Worm (Caenorhabditis elegans) whole organism, mixed stage, embryonic: ENCODE measurements around the gene clec-246.

Source experiments
- M03D4.4 ChIP-seq: sonication (generic microtip); optimal IDR thresholded peaks from 2 replicates; lab custom pipeline; 2017; ENCODE audit warnings: mild to moderate bottlenecking, missing genetic modification characterization, missing compliant biosample characterization
- blmp-1 ChIP-seq: fragments of 150-350 bp; optimal IDR thresholded peaks from 2 replicates; lab custom pipeline; 2014; ENCODE audit warnings: missing biosample characterization, missing genetic modification characterization
- ceh-39 ChIP-seq: fragments of 150-350 bp; optimal IDR thresholded peaks from 2 replicates; lab custom pipeline; 2014; ENCODE audit warnings: missing biosample characterization, missing genetic modification characterization
- ceh-43 ChIP-seq: fragments of 200-800 bp; sonication (Bioruptor generic); optimal IDR thresholded peaks from 2 replicates; lab custom pipeline; 2018; ENCODE audit warnings: mild to moderate bottlenecking, missing genetic modification characterization, moderate library complexity, missing compliant biosample characterization
- ceh-83 ChIP-seq: fragments of 200-800 bp; sonication (Bioruptor generic); optimal IDR thresholded peaks from 2 replicates; lab custom pipeline; 2018; ENCODE audit warnings: mild to moderate bottlenecking, missing genetic modification characterization, missing compliant biosample characterization
- cnd-1 ChIP-seq: fragments of 200-800 bp; sonication (Bioruptor generic); optimal IDR thresholded peaks from 2 replicates; lab custom pipeline; 2018; ENCODE audit warnings: mild to moderate bottlenecking, missing genetic modification characterization, missing compliant biosample characterization
- elt-1 ChIP-seq: sonication (generic microtip); optimal IDR thresholded peaks from 2 replicates; lab custom pipeline; 2017; ENCODE audit warnings: missing genetic modification characterization, mild to moderate bottlenecking, missing compliant biosample characterization, antibody characterized with exemption, moderate library complexity, borderline replicate concordance; ENCODE audit not compliant: insufficient read depth
- elt-3 ChIP-seq: fragments of 150-350 bp; optimal IDR thresholded peaks from 2 replicates; lab custom pipeline; 2014; ENCODE audit warnings: missing biosample characterization, missing genetic modification characterization
- flh-1 ChIP-seq: fragments of 200-800 bp; sonication (Bioruptor generic); optimal IDR thresholded peaks from 2 replicates; lab custom pipeline; 2018; ENCODE audit warnings: mild to moderate bottlenecking, missing genetic modification characterization, moderate library complexity, missing compliant biosample characterization
- ham-2 ChIP-seq: fragments of 200-800 bp; sonication (Bioruptor generic); optimal IDR thresholded peaks from 2 replicates; lab custom pipeline; 2018; ENCODE audit warnings: mild to moderate bottlenecking, missing genetic modification characterization, missing compliant biosample characterization
- hlh-1 ChIP-seq: fragments of 150-350 bp; optimal IDR thresholded peaks from 2 replicates; lab custom pipeline; 2014; ENCODE audit warnings: missing biosample characterization, missing genetic modification reagents, missing genetic modification characterization
- lin-13 ChIP-seq: fragments of 150-350 bp; optimal IDR thresholded peaks from 2 replicates; lab custom pipeline; 2014; ENCODE audit warnings: missing biosample characterization, missing genetic modification characterization
- lsy-2 ChIP-seq: fragments of 150-350 bp; optimal IDR thresholded peaks from 2 replicates; lab custom pipeline; 2014; ENCODE audit warnings: missing biosample characterization, missing genetic modification characterization
- mab-5 ChIP-seq: fragments of 150-350 bp; optimal IDR thresholded peaks from 2 replicates; lab custom pipeline; 2014; ENCODE audit warnings: missing biosample characterization, missing genetic modification characterization
- mep-1 ChIP-seq: fragments of 150-350 bp; optimal IDR thresholded peaks from 2 replicates; lab custom pipeline; 2017; ENCODE audit warnings: missing biosample characterization, missing genetic modification reagents, missing genetic modification characterization, inconsistent platforms
- mls-2 ChIP-seq: sonication (generic microtip); optimal IDR thresholded peaks from 2 replicates; lab custom pipeline; 2016; ENCODE audit warnings: mild to moderate bottlenecking, missing genetic modification characterization, moderate library complexity, missing compliant biosample characterization
- nhr-12 ChIP-seq: fragments of 150-350 bp; optimal IDR thresholded peaks from 2 replicates; lab custom pipeline; 2014; ENCODE audit warnings: missing biosample characterization, missing genetic modification characterization
- nhr-2 ChIP-seq: fragments of 150-350 bp; optimal IDR thresholded peaks from 2 replicates; lab custom pipeline; 2014; ENCODE audit warnings: missing biosample characterization, missing genetic modification characterization
- nhr-237 ChIP-seq: fragments of 150-350 bp; optimal IDR thresholded peaks from 2 replicates; lab custom pipeline; 2014; ENCODE audit warnings: missing biosample characterization, missing genetic modification characterization
- nhr-28 ChIP-seq: fragments of 150-350 bp; optimal IDR thresholded peaks from 2 replicates; lab custom pipeline; 2014; ENCODE audit warnings: missing biosample characterization, missing genetic modification characterization
- nhr-76 ChIP-seq: sonication (generic microtip); optimal IDR thresholded peaks from 2 replicates; lab custom pipeline; 2017; ENCODE audit warnings: missing biosample characterization, missing genetic modification characterization
- sem-2 ChIP-seq: fragments of 200-800 bp; sonication (Bioruptor generic); optimal IDR thresholded peaks from 2 replicates; lab custom pipeline; 2018; ENCODE audit warnings: mild to moderate bottlenecking, missing genetic modification characterization, missing compliant biosample characterization
- sptf-1 ChIP-seq: sonication (generic microtip); optimal IDR thresholded peaks from 2 replicates; lab custom pipeline; 2017; ENCODE audit warnings: mild to moderate bottlenecking, missing genetic modification characterization, moderate library complexity, missing compliant biosample characterization
- tbx-8 ChIP-seq: fragments of 200-800 bp; sonication (Bioruptor generic); optimal IDR thresholded peaks from 2 replicates; lab custom pipeline; 2018; ENCODE audit warnings: mild to moderate bottlenecking, missing genetic modification characterization, moderate library complexity, missing compliant biosample characterization
- unc-120 ChIP-seq: sonication (generic microtip); optimal IDR thresholded peaks from 2 replicates; lab custom pipeline; 2017; ENCODE audit warnings: missing genetic modification characterization, missing compliant biosample characterization; ENCODE audit not compliant: poor library complexity, severe bottlenecking
- unc-39 ChIP-seq: fragments of 150-350 bp; optimal IDR thresholded peaks from 2 replicates; lab custom pipeline; 2014; ENCODE audit warnings: missing biosample characterization, missing genetic modification characterization
- unc-62 ChIP-seq: fragments of 150-350 bp; optimal IDR thresholded peaks from 2 replicates; lab custom pipeline; 2014; ENCODE audit warnings: missing biosample characterization, missing genetic modification reagents, missing genetic modification characterization
- ztf-11 ChIP-seq: fragments of 150-350 bp; optimal IDR thresholded peaks from 2 replicates; lab custom pipeline; 2014; ENCODE audit warnings: missing biosample characterization, missing genetic modification characterization

Gene clec-246

DNA sequence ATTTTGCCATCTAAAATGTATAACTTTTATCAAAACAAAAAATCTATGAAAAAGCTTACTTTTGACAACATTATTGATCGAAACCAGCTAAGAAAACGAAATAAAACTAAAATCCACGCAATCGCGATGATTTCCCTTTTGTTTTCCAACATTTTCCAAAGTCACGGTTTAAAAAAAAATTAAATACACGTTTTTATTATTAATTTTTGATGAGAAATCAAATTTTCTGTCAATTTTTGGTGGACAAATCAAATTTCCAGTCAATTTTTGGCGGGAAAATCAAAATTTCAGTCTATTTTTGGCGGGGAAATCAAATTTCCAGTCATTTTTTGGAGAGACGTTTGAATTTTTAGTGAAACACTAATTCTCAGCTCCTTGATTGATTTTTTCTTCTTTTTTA, 24.5 kb upstream of the clec-246 start, which contains the start of gene C14A6.5:
TSS of gene C14A6.5 (minus strand) at position 101 of the 400 bp plus-strand sequence.
- TF ChIP-seq nhr-12 (tag; lab: Kevin White, UChicago) (no peak), tbx-8 (GFP tag; lab: Kevin White, UChicago) (no peak)

DNA sequence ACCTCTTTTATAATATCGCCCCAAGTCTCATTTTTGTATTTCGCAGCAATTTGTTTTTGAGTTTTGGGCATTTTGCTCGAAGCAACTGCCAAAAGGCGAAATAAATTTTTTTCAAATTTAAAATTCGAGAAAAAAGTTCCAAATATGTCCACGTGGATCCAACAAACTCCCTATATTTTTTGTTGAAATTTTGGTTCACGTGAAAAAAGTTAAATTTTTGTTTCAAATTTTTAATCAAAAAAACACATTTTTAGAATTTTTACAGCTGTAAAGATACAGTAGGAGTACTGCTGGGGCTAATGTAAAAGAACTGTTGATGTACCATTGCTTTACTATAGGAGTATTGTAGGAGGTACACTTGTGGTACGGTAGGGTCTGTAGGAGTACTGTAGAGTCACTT, 22.1 kb upstream of the clec-246 start, which contains the start of gene C14A6.6:
TSS of gene C14A6.6 (minus strand) at position 101 of the 400 bp plus-strand sequence.
- TF ChIP-seq mab-5 (tag; lab: Kevin White, UChicago) (no peak), sptf-1 (tag; lab: Kevin White, UChicago) (no peak)

DNA sequence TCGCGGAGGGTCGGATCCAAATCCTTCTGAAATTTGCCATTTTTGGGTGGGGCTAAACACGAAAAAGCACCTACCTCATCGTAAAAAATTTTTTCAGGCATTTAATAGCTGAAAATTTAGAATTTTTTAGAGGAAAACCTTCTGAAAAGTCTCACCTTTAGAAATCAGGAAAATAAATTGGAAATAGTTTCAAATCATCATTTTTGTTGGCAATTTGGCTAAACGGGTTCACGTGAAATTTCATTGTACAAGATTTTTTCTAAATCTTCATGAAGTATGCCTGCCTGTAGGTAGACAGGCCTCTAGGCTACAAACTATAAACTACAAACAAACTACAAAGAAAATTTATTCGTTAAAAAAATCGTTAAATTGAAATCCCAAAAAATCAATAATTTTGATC, 21.0 kb upstream of the clec-246 start, which contains the start of gene C14A6.7:
TSS of gene C14A6.7 (minus strand) at position 101 of the 400 bp plus-strand sequence.
- TF ChIP-seq cnd-1: no peak
- no peak for TF ChIP-seq ztf-11 (tag; lab: Kevin White, UChicago)
- no peak for TF ChIP-seq sem-2 (GFP tag; lab: Kevin White, UChicago)
- no peak for TF ChIP-seq nhr-2 (tag; lab: Kevin White, UChicago)
- TF ChIP-seq unc-120 (tag; lab: Kevin White, UChicago): no peak
- TF ChIP-seq nhr-237 (tag; lab: Kevin White, UChicago): no peak
- TF ChIP-seq elt-3 (tag; lab: Kevin White, UChicago): no peak
- TF ChIP-seq unc-39: no peak
- TF ChIP-seq ham-2 (GFP tag; lab: Kevin White, UChicago): no peak
- TF ChIP-seq lin-13: no peak
- no peak for TF ChIP-seq hlh-1 (tag; lab: Kevin White, UChicago)
- TF ChIP-seq lsy-2 (tag; lab: Kevin White, UChicago): no peak
- no peak for TF ChIP-seq blmp-1 (tag; lab: Kevin White, UChicago)
- TF ChIP-seq sptf-1 (tag; lab: Kevin White, UChicago): no peak

DNA sequence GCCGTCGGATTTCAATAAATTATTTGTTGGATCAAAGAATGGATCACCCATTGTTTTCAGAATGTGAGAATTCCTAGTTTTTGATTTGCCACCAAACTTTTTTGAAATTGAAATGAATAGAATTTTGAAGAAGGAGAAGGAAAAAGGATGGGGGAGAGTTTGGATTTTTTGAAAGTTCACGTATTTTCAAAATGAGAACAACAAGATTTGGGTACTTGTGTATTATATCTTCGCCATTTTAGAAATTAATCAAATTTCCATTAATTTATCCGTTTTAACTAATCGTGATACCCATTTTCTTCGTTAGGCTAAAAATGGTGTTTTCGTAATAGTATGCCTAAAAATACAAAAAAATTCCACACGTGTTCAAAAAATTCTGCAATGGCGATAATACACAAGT, 17.7 kb upstream of the clec-246 start, which contains the start of gene C14A6.8:
TSS of gene C14A6.8 (minus strand) at position 101 of the 400 bp plus-strand sequence.
- TF ChIP-seq ceh-39 (tag; lab: Kevin White, UChicago) (no peak), lin-13 (no peak), mep-1 (no peak), ceh-43 (no peak), hlh-1 (tag; lab: Kevin White, UChicago) (no peak)

DNA sequence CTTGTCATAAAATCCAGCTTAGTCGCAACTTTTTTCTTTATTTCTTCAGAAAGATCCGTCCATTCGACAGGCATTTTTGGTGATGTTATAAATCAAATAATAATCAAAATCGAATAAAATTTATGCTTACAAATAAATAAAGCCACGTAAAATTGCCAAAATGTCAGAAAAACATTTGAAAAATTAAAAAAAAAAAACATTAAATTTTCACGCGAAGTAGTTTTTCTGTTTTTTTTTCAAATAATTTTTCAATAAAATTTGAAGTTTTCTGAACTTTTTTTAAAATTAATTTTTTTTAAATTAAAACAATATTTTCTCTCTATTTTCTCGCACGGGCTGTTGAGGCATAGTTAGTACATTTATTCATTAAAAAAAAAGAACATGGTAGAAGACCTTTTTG, 10.6 kb upstream of the clec-246 start, which contains the start of gene C31G12.4:
TSS of gene C31G12.4 (minus strand) at position 101 of the 400 bp plus-strand sequence.
- TF ChIP-seq elt-1 (tag; lab: Kevin White, UChicago) (no peak), flh-1 (GFP tag; lab: Kevin White, UChicago) (no peak), sem-2 (GFP tag; lab: Kevin White, UChicago) (no peak), mls-2 (tag; lab: Kevin White, UChicago) (no peak), lin-13 (no peak), mep-1 (no peak), elt-3 (tag; lab: Kevin White, UChicago) (no peak), ham-2 (GFP tag; lab: Kevin White, UChicago) (no peak), nhr-28 (no peak), ztf-11 (tag; lab: Kevin White, UChicago) (no peak), nhr-76 (no peak)

DNA sequence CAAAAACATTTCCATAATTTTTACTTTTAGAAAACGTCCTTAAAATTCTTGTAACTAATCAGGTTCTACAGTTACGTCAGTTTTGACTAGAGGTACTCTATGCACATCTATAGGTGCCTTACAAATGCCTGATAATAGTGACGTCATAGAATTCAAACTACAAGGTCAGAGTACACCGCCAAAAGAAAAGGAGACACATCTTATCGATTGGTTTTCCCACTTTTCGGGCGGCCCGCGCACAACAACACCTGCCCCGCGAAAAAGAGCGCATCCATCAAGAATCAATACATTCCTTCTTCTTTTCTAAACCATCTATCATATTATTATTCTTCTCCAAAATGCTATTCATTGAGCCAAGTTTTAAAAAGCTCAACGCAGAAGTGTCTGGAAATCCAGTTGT, 9.6 kb upstream of the clec-246 start, which contains the start of gene C31G12.1:
TSS of gene C31G12.1 (plus strand) at position 301 of the 400 bp plus-strand sequence.
- TF ChIP-seq lin-13 (no peak), ceh-39 (tag; lab: Kevin White, UChicago) (peak; percentile 16)

DNA sequence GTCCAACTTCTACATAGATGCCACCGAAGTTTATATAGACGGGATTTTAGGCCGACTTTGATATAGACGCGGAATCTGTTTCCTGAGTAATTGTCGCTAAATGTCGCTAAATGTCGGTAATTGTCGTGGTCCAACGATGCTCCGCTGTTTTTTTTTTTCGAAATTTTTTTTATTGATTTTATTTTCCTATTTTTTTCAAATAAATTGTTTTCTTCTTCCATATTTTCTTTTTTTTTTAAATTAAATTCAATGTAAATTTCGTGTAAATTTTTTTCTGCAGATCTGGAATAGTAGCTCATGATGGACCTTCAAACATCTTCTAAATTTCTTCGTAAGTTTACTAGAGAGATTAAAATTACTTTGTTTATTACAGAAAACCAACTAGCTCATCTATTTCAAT, 4.4 kb upstream of the clec-246 start, which contains the start of gene C31G12.3:
TSS of gene C31G12.3 (plus strand) at position 301 of the 400 bp plus-strand sequence.
- no peak for TF ChIP-seq M03D4.4 (tag; lab: Kevin White, UChicago)

DNA sequence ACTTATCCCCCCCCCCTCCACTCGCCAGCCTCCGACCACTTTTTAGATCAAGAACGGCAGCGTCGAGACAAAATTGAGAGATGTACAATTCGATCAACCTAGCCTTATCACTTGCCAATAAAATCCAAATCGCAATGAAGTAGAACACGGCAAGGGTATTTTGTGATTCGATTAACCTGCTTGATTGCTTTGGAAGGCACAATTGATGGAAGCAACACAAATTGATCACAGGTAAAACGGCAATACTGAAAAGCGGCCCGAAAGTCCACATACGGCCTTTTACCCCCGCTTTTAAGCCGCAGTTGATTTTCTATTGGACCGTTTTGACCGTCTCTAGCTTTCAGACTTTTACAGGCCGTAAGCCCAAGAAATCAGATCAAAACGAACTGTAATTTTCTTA, 953 bp upstream of the clec-246 start, which contains the start of gene clec-245:
TSS of gene clec-245 (minus strand) at position 101 of the 400 bp plus-strand sequence.
- no peak for TF ChIP-seq blmp-1 (tag; lab: Kevin White, UChicago)
- no peak for TF ChIP-seq unc-62 (GFP tag; lab: Kevin White, UChicago)
- no peak for TF ChIP-seq hlh-1 (tag; lab: Kevin White, UChicago)
- TF ChIP-seq nhr-12 (tag; lab: Kevin White, UChicago): no peak
- TF ChIP-seq ceh-83 (GFP tag; lab: Kevin White, UChicago): no peak
- no peak for TF ChIP-seq unc-39
- no peak for TF ChIP-seq ceh-43
- TF ChIP-seq lin-13: no peak
- TF ChIP-seq, all 35 proteins: peak for 0
